Worm (Caenorhabditis elegans): ENCODE results near the gene tiar-1.

Gene tiar-1

ce11 chrII:5751353-5751752 lies 36.7 kb upstream of the tiar-1 start:
- no peak for TF ChIP-seq chd-7 (tag; optimal IDR thresholded peaks at IDR 0.05)
- no peak for TF ChIP-seq F37B4.10 (GFP tag; IDR thresholded peaks at IDR 0.05)
- no peak for TF ChIP-seq Y79H2A.3 (GFP tag; conservative IDR thresholded peaks at IDR 0.05)
- no peak for TF ChIP-seq snpc-1.1 (tag; optimal IDR thresholded peaks at IDR 0.05; ENCODE audit: insufficient read depth)
- no peak for TF ChIP-seq snpc-1.3 (tag; optimal IDR thresholded peaks at IDR 0.05; ENCODE audit: insufficient read depth)
- TF ChIP-seq sdz-38 (tag; optimal IDR thresholded peaks at IDR 0.05): no peak
- TF ChIP-seq lin-26 (GFP tag; IDR thresholded peaks at IDR 0.05): no peak
- TF ChIP-seq lin-35 (GFP tag; optimal IDR thresholded peaks at IDR 0.05): no peak
- peak; percentile 96 for TF ChIP-seq nhr-80 (tag; optimal IDR thresholded peaks at IDR 0.05)
- TF ChIP-seq ceh-91 (GFP tag; IDR thresholded peaks at IDR 0.05): no peak
- TF ChIP-seq rpc-1 (optimal IDR thresholded peaks at IDR 0.05): no peak
- no peak for TF ChIP-seq rpc-1 (tag; optimal IDR thresholded peaks at IDR 0.05)
- peak; percentile 63 for TF ChIP-seq dox-1 (GFP tag; IDR thresholded peaks at IDR 0.05)
- no peak for TF ChIP-seq F49E8.2 (tag; optimal IDR thresholded peaks at IDR 0.05; ENCODE audit: insufficient read depth)
- 0 out of 2 replicates have a peak, but pooled peaks have one; percentile 37 for TF ChIP-seq hsf-1 (GFP tag; IDR thresholded peaks at IDR 0.05)
- no peak for TF ChIP-seq lin-54 (GFP tag; optimal IDR thresholded peaks at IDR 0.05)
- peak; percentile 29 for TF ChIP-seq ZK185.1 (tag; optimal IDR thresholded peaks at IDR 0.05; ENCODE audit: poor library complexity, severe bottlenecking)
- TF ChIP-seq lsl-1 (GFP tag; optimal IDR thresholded peaks at IDR 0.05): no peak
- TF ChIP-seq ztf-6 (GFP tag; IDR thresholded peaks at IDR 0.05): no peak
- TF ChIP-seq hmg-20 (GFP tag; IDR thresholded peaks at IDR 0.05): no peak

DNA sequence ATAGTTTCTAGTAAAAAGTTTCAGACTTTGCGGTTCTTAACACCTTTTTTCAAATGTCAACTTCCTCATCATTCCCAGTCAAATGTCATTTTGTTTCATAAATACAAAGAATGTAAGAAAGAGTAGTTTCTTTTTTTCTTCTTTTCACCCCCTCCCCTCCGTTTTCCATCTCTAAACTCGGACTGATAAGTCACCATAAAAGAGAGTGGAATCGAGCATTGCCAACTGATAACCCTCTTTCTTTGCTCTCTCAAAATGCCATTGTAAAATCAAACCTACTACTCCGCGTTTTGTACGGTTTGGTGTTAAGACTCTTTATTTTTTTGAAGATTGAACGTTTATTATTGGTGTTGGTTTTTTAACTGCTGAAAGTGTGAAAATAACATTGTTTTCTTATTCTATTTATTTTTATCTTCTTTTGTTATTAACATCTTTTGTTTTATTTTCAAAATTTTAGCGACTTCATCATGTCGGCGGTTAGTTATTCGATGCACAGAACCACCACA lies 35.2 kb upstream of the tiar-1 start, which contains the start of gene ifb-2:
Gene ifb-2, plus strand, starts transcription at position 456 of the 506 bp plus-strand sequence.
- TF ChIP-seq lin-35 (GFP tag; optimal IDR thresholded peaks at IDR 0.05): no peak
- TF ChIP-seq nhr-80 (tag; optimal IDR thresholded peaks at IDR 0.05): peak; percentile 92
- TF ChIP-seq mes-4 (tag; optimal IDR thresholded peaks at IDR 0.05): no peak
- 0 out of 2 replicates have a peak, but pooled peaks have one; percentile 15 for TF ChIP-seq dox-1 (GFP tag; IDR thresholded peaks at IDR 0.05)

- no peak for TF ChIP-seq lin-54 (GFP tag; optimal IDR thresholded peaks at IDR 0.05)
- no peak for TF ChIP-seq unc-62 (GFP tag; optimal IDR thresholded peaks at IDR 0.05)
- TF ChIP-seq ets-4 (GFP tag; optimal IDR thresholded peaks at IDR 0.05): peak; percentile 31
- no peak for TF ChIP-seq dpl-1 (GFP tag; optimal IDR thresholded peaks at IDR 0.05)
- TF ChIP-seq nhr-80 (tag; optimal IDR thresholded peaks at IDR 0.05): peak; percentile 89
- no peak for TF ChIP-seq F52B5.7 (tag; optimal IDR thresholded peaks at IDR 0.05)
- TF ChIP-seq ccch-3 (GFP tag; optimal IDR thresholded peaks at IDR 0.05): no peak
- no peak for TF ChIP-seq lsl-1 (GFP tag; optimal IDR thresholded peaks at IDR 0.05)
- TF ChIP-seq ztf-28 (GFP tag; IDR thresholded peaks at IDR 0.05): no peak
- no peak for TF ChIP-seq dpff-1 (tag; optimal IDR thresholded peaks at IDR 0.05)
- TF ChIP-seq nhr-27 (tag; optimal IDR thresholded peaks at IDR 0.05): no peak
- no peak for TF ChIP-seq C06A6.2 (GFP tag; conservative IDR thresholded peaks at IDR 0.05)
- no peak for TF ChIP-seq lsy-27 (tag; optimal IDR thresholded peaks at IDR 0.05; ENCODE audit: borderline replicate concordance, insufficient read depth)
- no peak for TF ChIP-seq nhr-179 (tag; optimal IDR thresholded peaks at IDR 0.05)
- no peak for TF ChIP-seq F57C9.4 (tag; optimal IDR thresholded peaks at IDR 0.05)
- no peak for TF ChIP-seq ztf-6 (GFP tag; IDR thresholded peaks at IDR 0.05)
- TF ChIP-seq dox-1 (GFP tag; IDR thresholded peaks at IDR 0.05): 0 out of 2 replicates have a peak, but pooled peaks have one; percentile 26
- TF ChIP-seq nfyb-1 (GFP tag; IDR thresholded peaks at IDR 0.05): no peak
- TF ChIP-seq mel-28 (tag; optimal IDR thresholded peaks at IDR 0.05; ENCODE audit: borderline replicate concordance): no peak
- no peak for TF ChIP-seq ceh-40 (GFP tag; IDR thresholded peaks at IDR 0.05)
Observed at ce11 chrII:5748395-5748794, 33.8 kb upstream of the tiar-1 start.
